Worm (Caenorhabditis elegans) whole organism, mixed stage, embryonic: ENCODE measurements around the gene srx-50.
A peak's percentile ranks its signal among the peaks of the same experiment; 100 is the strongest.

Source experiments
- M03D4.4 ChIP-seq: sonication (generic microtip); optimal IDR thresholded peaks from 2 replicates; lab custom pipeline; 2017; ENCODE audit warnings: mild to moderate bottlenecking, missing genetic modification characterization, missing compliant biosample characterization
- bed-3 ChIP-seq: fragments of 200-800 bp; sonication (Bioruptor generic); optimal IDR thresholded peaks from 3 replicates; lab custom pipeline; 2018; ENCODE audit warnings: mild to moderate bottlenecking, missing genetic modification characterization, moderate library complexity, missing compliant biosample characterization
- blmp-1 ChIP-seq: fragments of 150-350 bp; optimal IDR thresholded peaks from 2 replicates; lab custom pipeline; 2014; ENCODE audit warnings: missing biosample characterization, missing genetic modification characterization
- ceh-39 ChIP-seq: fragments of 150-350 bp; optimal IDR thresholded peaks from 2 replicates; lab custom pipeline; 2014; ENCODE audit warnings: missing biosample characterization, missing genetic modification characterization
- ceh-43 ChIP-seq: fragments of 200-800 bp; sonication (Bioruptor generic); optimal IDR thresholded peaks from 2 replicates; lab custom pipeline; 2018; ENCODE audit warnings: mild to moderate bottlenecking, missing genetic modification characterization, moderate library complexity, missing compliant biosample characterization
- ceh-83 ChIP-seq: fragments of 200-800 bp; sonication (Bioruptor generic); optimal IDR thresholded peaks from 2 replicates; lab custom pipeline; 2018; ENCODE audit warnings: mild to moderate bottlenecking, missing genetic modification characterization, missing compliant biosample characterization
- ces-1 ChIP-seq: fragments of 150-350 bp; optimal IDR thresholded peaks from 2 replicates; lab custom pipeline; 2014; ENCODE audit warnings: missing biosample characterization, missing genetic modification reagents, missing genetic modification characterization
- cnd-1 ChIP-seq: fragments of 200-800 bp; sonication (Bioruptor generic); optimal IDR thresholded peaks from 2 replicates; lab custom pipeline; 2018; ENCODE audit warnings: mild to moderate bottlenecking, missing genetic modification characterization, missing compliant biosample characterization
- drap-1 ChIP-seq: fragments of 200-800 bp; sonication (Bioruptor generic); optimal IDR thresholded peaks from 3 replicates; lab custom pipeline; 2018; ENCODE audit warnings: mild to moderate bottlenecking, missing genetic modification characterization, missing compliant biosample characterization
- elt-1 ChIP-seq: sonication (generic microtip); optimal IDR thresholded peaks from 2 replicates; lab custom pipeline; 2017; ENCODE audit warnings: missing genetic modification characterization, mild to moderate bottlenecking, missing compliant biosample characterization, antibody characterized with exemption, moderate library complexity, borderline replicate concordance; ENCODE audit not compliant: insufficient read depth
- elt-3 ChIP-seq: fragments of 150-350 bp; optimal IDR thresholded peaks from 2 replicates; lab custom pipeline; 2014; ENCODE audit warnings: missing biosample characterization, missing genetic modification characterization
- flh-1 ChIP-seq: fragments of 200-800 bp; sonication (Bioruptor generic); optimal IDR thresholded peaks from 2 replicates; lab custom pipeline; 2018; ENCODE audit warnings: mild to moderate bottlenecking, missing genetic modification characterization, moderate library complexity, missing compliant biosample characterization
- ham-2 ChIP-seq: fragments of 200-800 bp; sonication (Bioruptor generic); optimal IDR thresholded peaks from 2 replicates; lab custom pipeline; 2018; ENCODE audit warnings: mild to moderate bottlenecking, missing genetic modification characterization, missing compliant biosample characterization
- hlh-1 ChIP-seq: fragments of 150-350 bp; optimal IDR thresholded peaks from 2 replicates; lab custom pipeline; 2014; ENCODE audit warnings: missing biosample characterization, missing genetic modification reagents, missing genetic modification characterization
- lin-13 ChIP-seq: fragments of 150-350 bp; optimal IDR thresholded peaks from 2 replicates; lab custom pipeline; 2014; ENCODE audit warnings: missing biosample characterization, missing genetic modification characterization
- lin-32 ChIP-seq: fragments of 200-800 bp; sonication (Bioruptor generic); optimal IDR thresholded peaks from 2 replicates; lab custom pipeline; 2018; ENCODE audit warnings: mild to moderate bottlenecking, missing genetic modification characterization, missing compliant biosample characterization
- lsy-2 ChIP-seq: fragments of 150-350 bp; optimal IDR thresholded peaks from 2 replicates; lab custom pipeline; 2014; ENCODE audit warnings: missing biosample characterization, missing genetic modification characterization
- mep-1 ChIP-seq: fragments of 150-350 bp; optimal IDR thresholded peaks from 2 replicates; lab custom pipeline; 2017; ENCODE audit warnings: missing biosample characterization, missing genetic modification reagents, missing genetic modification characterization, inconsistent platforms
- mls-2 ChIP-seq: sonication (generic microtip); optimal IDR thresholded peaks from 2 replicates; lab custom pipeline; 2016; ENCODE audit warnings: mild to moderate bottlenecking, missing genetic modification characterization, moderate library complexity, missing compliant biosample characterization
- nhr-12 ChIP-seq: fragments of 150-350 bp; optimal IDR thresholded peaks from 2 replicates; lab custom pipeline; 2014; ENCODE audit warnings: missing biosample characterization, missing genetic modification characterization
- nhr-2 ChIP-seq: fragments of 150-350 bp; optimal IDR thresholded peaks from 2 replicates; lab custom pipeline; 2014; ENCODE audit warnings: missing biosample characterization, missing genetic modification characterization
- nhr-28 ChIP-seq: fragments of 150-350 bp; optimal IDR thresholded peaks from 2 replicates; lab custom pipeline; 2014; ENCODE audit warnings: missing biosample characterization, missing genetic modification characterization
- nhr-76 ChIP-seq: sonication (generic microtip); optimal IDR thresholded peaks from 2 replicates; lab custom pipeline; 2017; ENCODE audit warnings: missing biosample characterization, missing genetic modification characterization
- pha-4 ChIP-seq: fragments of 150-350 bp; optimal IDR thresholded peaks from 2 replicates; lab custom pipeline; 2018; ENCODE audit warnings: missing biosample characterization, missing genetic modification reagents, missing genetic modification characterization
- sem-2 ChIP-seq: fragments of 200-800 bp; sonication (Bioruptor generic); optimal IDR thresholded peaks from 2 replicates; lab custom pipeline; 2018; ENCODE audit warnings: mild to moderate bottlenecking, missing genetic modification characterization, missing compliant biosample characterization
- snpc-4 ChIP-seq: fragments of 150-350 bp; optimal IDR thresholded peaks from 2 replicates; lab custom pipeline; 2014; ENCODE audit warnings: missing biosample characterization, missing genetic modification characterization
- sptf-1 ChIP-seq: sonication (generic microtip); optimal IDR thresholded peaks from 2 replicates; lab custom pipeline; 2017; ENCODE audit warnings: mild to moderate bottlenecking, missing genetic modification characterization, moderate library complexity, missing compliant biosample characterization
- tbx-8 ChIP-seq: fragments of 200-800 bp; sonication (Bioruptor generic); optimal IDR thresholded peaks from 2 replicates; lab custom pipeline; 2018; ENCODE audit warnings: mild to moderate bottlenecking, missing genetic modification characterization, moderate library complexity, missing compliant biosample characterization
- unc-120 ChIP-seq: sonication (generic microtip); optimal IDR thresholded peaks from 2 replicates; lab custom pipeline; 2017; ENCODE audit warnings: missing genetic modification characterization, missing compliant biosample characterization; ENCODE audit not compliant: poor library complexity, severe bottlenecking
- unc-39 ChIP-seq: fragments of 150-350 bp; optimal IDR thresholded peaks from 2 replicates; lab custom pipeline; 2014; ENCODE audit warnings: missing biosample characterization, missing genetic modification characterization
- unc-62 ChIP-seq: fragments of 150-350 bp; optimal IDR thresholded peaks from 2 replicates; lab custom pipeline; 2014; ENCODE audit warnings: missing biosample characterization, missing genetic modification reagents, missing genetic modification characterization
- zip-8 ChIP-seq: fragments of 150-350 bp; optimal IDR thresholded peaks from 2 replicates; lab custom pipeline; 2014; ENCODE audit warnings: missing biosample characterization, missing genetic modification characterization
- ztf-11 ChIP-seq: fragments of 150-350 bp; optimal IDR thresholded peaks from 2 replicates; lab custom pipeline; 2014; ENCODE audit warnings: missing biosample characterization, missing genetic modification characterization

Gene srx-50

DNA sequence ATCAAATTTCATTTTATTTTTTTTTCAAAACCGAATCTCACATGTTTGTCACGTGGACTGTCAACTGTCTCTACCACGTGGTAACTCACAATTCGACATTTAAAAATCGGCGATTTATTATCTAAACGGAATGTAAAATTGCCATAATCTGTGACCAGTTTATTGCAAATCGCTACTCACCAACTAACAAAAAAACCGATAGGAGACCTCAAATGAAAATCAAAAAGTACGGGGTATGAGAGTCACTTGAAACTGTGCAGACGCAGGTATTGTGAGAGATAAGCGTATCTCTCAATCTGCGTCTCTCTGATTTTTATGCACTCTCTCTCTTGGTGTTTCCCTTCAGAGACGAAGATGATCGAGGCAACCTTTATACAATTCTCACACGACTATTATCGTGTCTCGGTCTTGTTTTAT lies 10.0 kb upstream of the srx-50 start:
- TF ChIP-seq pha-4 (tag; lab: Kevin White, UChicago): no peak
- TF ChIP-seq mls-2: no peak
- TF ChIP-seq blmp-1 (tag; lab: Kevin White, UChicago): no peak
- TF ChIP-seq lsy-2 (tag; lab: Kevin White, UChicago): no peak
- TF ChIP-seq lin-32 (GFP tag; lab: Kevin White, UChicago): no peak
- no peak for TF ChIP-seq flh-1 (GFP tag; lab: Kevin White, UChicago)
- TF ChIP-seq ceh-83: no peak
- no peak for TF ChIP-seq hlh-1
- peak; percentile 1 for TF ChIP-seq unc-120 (tag; lab: Kevin White, UChicago)
- TF ChIP-seq snpc-4 (tag; lab: Kevin White, UChicago): no peak
- peak; percentile 69 for TF ChIP-seq elt-3 (tag; lab: Kevin White, UChicago)
- TF ChIP-seq sptf-1 (tag; lab: Kevin White, UChicago): no peak
- TF ChIP-seq unc-62 (GFP tag; lab: Kevin White, UChicago): peak; percentile 16
- TF ChIP-seq nhr-28 (tag; lab: Kevin White, UChicago): no peak
- no peak for TF ChIP-seq ces-1 (GFP tag; lab: Kevin White, UChicago)

DNA sequence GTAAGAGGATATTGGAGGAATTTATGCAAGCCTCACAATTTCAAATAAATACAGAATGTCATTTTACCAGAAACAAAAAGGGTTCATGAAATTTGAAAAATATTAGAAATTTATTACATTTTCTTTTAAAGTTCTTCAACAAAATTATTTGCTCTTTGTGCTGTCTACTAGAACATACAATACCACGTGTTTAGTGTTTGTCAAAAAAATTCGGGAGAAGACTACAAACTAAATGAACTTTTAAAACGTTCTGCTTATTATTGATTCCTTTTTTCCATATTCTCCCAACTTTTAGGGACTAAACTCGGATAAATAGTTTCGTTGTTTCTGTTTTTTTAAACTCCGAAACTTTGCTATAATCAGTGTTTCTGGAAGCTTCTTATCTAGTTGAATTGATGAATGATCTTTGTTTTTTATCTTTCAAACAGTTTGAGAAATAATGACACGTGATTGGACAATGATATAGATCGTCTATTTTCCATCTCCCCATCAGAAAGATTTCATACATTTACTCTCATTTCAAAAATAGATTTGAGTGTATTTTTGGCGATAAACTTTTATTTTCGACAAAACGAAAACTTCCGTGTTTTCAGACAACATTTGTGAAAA lies 9.0 kb upstream of the srx-50 start:
- TF ChIP-seq lsy-2 (tag; lab: Kevin White, UChicago) (no peak), unc-62 (GFP tag; lab: Kevin White, UChicago) (no peak), sem-2 (GFP tag; lab: Kevin White, UChicago) (no peak), ces-1 (GFP tag; lab: Kevin White, UChicago) (no peak), unc-39 (tag; lab: Kevin White, UChicago) (no peak), unc-120 (tag; lab: Kevin White, UChicago) (no peak), ceh-83 (no peak), nhr-76 (tag; lab: Kevin White, UChicago) (no peak), tbx-8 (GFP tag; lab: Kevin White, UChicago) (no peak), hlh-1 (no peak), M03D4.4 (tag; lab: Kevin White, UChicago) (no peak), nhr-28 (tag; lab: Kevin White, UChicago) (no peak), ham-2 (GFP tag; lab: Kevin White, UChicago) (no peak)
- TF ChIP-seq, all 35 proteins: peak for 0

- TF ChIP-seq cnd-1 (tag; lab: Kevin White, UChicago): no peak
- peak; percentile 18 for TF ChIP-seq zip-8 (tag; lab: Kevin White, UChicago)
These were observed 8.0 kb upstream of the srx-50 start, which contains the start of gene nhr-105 for ce11 chrIV:7049672-7050206. TSS of gene nhr-105 (plus strand) at chrIV:7050156.

DNA sequence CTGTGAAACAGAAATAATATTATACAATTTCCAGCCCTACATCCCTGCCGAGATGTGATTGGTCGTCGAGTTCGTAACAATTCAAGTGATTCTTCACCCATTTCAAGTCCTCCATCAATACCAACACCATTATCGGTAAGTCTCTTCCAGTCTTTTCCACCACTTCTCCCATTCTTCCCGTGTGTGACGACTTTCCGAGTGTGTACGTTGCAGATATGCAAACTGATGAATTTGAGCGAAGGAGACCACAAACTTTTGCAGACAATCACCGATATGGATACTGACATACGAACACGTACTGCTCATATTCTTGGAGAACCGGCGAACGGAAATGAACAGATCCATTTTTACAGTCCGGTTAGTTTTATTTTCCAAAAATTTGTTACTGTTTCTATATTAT lies 6.3 kb upstream of the srx-50 start:
- TF ChIP-seq nhr-76 (tag; lab: Kevin White, UChicago) (no peak), pha-4 (tag; lab: Kevin White, UChicago) (no peak), ceh-39 (no peak), elt-1 (tag; lab: Kevin White, UChicago) (no peak), ces-1 (GFP tag; lab: Kevin White, UChicago) (no peak), zip-8 (tag; lab: Kevin White, UChicago) (no peak), tbx-8 (GFP tag; lab: Kevin White, UChicago) (no peak), flh-1 (GFP tag; lab: Kevin White, UChicago) (no peak), mep-1 (tag; lab: Kevin White, UChicago) (no peak), M03D4.4 (tag; lab: Kevin White, UChicago) (no peak), hlh-1 (no peak)
- TF ChIP-seq, all 35 proteins: peak for 0

DNA sequence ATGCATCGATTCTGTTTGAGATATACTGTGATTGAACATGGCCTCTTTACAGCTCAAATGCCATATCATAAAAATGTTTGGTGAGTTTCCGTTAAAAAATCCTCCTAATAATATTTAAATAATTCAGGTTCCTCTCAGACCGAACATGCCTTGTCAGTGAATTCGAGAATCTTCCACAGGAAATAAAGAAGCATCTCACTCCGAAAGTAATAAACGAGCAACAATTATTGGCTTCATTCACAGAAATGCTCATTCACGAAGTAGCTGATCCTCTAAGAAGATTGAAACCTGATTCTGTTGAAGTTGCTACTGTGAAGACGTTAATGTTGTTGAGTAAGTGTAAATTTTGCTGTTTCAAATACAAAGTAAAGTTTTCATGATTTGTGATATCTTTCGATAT lies 5.6 kb upstream of the srx-50 start:
- TF ChIP-seq bed-3 (GFP tag; lab: Kevin White, UChicago) (no peak), nhr-2 (tag; lab: Kevin White, UChicago) (no peak), hlh-1 (no peak), unc-120 (tag; lab: Kevin White, UChicago) (no peak), ham-2 (GFP tag; lab: Kevin White, UChicago) (no peak), sem-2 (GFP tag; lab: Kevin White, UChicago) (no peak), ceh-39 (no peak), blmp-1 (tag; lab: Kevin White, UChicago) (no peak), ceh-43 (GFP tag; lab: Kevin White, UChicago) (no peak), elt-1 (tag; lab: Kevin White, UChicago) (no peak), zip-8 (tag; lab: Kevin White, UChicago) (no peak), lin-32 (GFP tag; lab: Kevin White, UChicago) (no peak), nhr-12 (no peak), mep-1 (tag; lab: Kevin White, UChicago) (no peak), drap-1 (no peak), lin-13 (no peak), ztf-11 (tag; lab: Kevin White, UChicago) (no peak), unc-62 (GFP tag; lab: Kevin White, UChicago) (no peak), cnd-1 (tag; lab: Kevin White, UChicago) (no peak)
